Fruit fly (Drosophila melanogaster) whole organism, prepupa: ENCODE results near the gene CG13012.

Experiments used
- Eip93F ChIP-seq: fragments of 200-800 bp; sonication (Bioruptor generic); optimal IDR thresholded peaks from 2 replicates; lab custom pipeline; 2016; ENCODE audit warnings: missing biosample characterization, mild to moderate bottlenecking, missing genetic modification characterization
- OdsH ChIP-seq: fragments of 200-800 bp; sonication (Bioruptor generic); optimal IDR thresholded peaks from 3 replicates; lab custom pipeline; 2016; ENCODE audit warnings: missing biosample characterization, missing genetic modification characterization
- pdm3 ChIP-seq: fragments of 200-800 bp; sonication (Bioruptor generic); optimal IDR thresholded peaks from 3 replicates; lab custom pipeline; 2016; ENCODE audit warnings: missing biosample characterization, missing genetic modification characterization
- salr ChIP-seq, 2 experiments: fragments of 200-800 bp; sonication (Bioruptor generic); optimal IDR thresholded peaks; 3 replicates each; lab custom pipeline; 2016 to 2018; ENCODE audit warnings: missing biosample characterization in 2 of 2, missing genetic modification characterization in 2 of 2, mild to moderate bottlenecking in 1 of 2

DNA sequence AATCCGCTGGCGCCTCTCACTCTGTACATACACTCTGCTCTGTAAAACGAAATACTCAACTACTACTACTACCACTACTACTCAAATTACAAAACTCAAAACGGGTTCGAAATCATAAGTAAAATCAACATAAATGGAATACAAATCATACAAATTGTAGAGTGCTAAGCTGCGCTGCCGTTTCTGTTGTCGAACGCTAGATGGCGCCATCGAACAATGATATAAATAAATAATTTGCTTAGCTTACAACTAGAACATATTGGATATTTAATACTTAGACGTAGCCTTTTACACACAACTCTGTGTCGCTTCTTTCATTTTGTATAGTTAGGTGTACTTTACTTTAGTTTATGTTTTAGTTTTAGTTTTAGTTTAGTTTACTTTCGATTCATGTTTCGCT lies 52.0 kb downstream of the CG13012 start:
- no peak for TF ChIP-seq OdsH (GFP tag; lab: Kevin White, UChicago)
- TF ChIP-seq pdm3 (GFP tag; lab: Kevin White, UChicago), result no peak
- TF ChIP-seq Eip93F (GFP tag; lab: Kevin White, UChicago), result no peak
- TF ChIP-seq salr (GFP tag; optimal IDR thresholded peaks at IDR 0.05; lab: Kevin White, UChicago), result no peak
